Fruit fly (Drosophila melanogaster): ENCODE measurements around the gene fh.

dm6 chrX:9193604-9194003 is 44.7 kb upstream of the fh start, which contains the start of gene CG12106:
- no peak for TF ChIP-seq ttk (optimal IDR thresholded peaks at IDR 0.05)
- no peak for TF ChIP-seq h (optimal IDR thresholded peaks at IDR 0.05)
- no peak for TF ChIP-seq psq (optimal IDR thresholded peaks at IDR 0.05)
- no peak for TF ChIP-seq Myc (optimal IDR thresholded peaks at IDR 0.05)
